Fruit fly (Drosophila melanogaster): ENCODE results near the gene CTCF.

CTCF gene

DNA sequence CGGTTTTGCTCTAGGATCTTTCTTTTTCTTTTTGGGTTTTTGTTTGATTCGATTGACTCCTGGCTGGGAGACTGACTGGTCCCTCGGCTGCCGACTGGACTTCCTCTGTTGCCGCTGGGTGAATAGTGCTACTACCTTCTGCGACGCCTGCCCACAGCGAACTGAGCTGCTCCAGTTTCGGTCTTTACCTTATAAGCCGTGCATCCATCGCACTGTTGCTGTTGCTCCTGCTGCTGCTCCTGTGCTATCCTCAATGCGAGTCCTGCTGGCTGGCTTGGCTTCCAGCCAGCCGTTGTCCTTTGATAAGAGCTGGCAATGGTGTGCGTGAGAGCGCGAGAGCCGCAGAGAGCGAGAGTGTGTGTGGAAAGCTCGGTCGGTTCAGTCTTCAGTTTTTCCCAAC is 43.8 kb downstream of the CTCF start, which contains the start of gene unc-13-4A (continued):
- TF ChIP-seq grau (tag; optimal IDR thresholded peaks at IDR 0.05) (no peak), Hr39 (optimal IDR thresholded peaks at IDR 0.05) (no peak), ash1 (GFP tag; optimal IDR thresholded peaks at IDR 0.05) (no peak), prd (optimal IDR thresholded peaks at IDR 0.05) (no peak), prd (GFP tag; IDR thresholded peaks at IDR 0.05) (no peak), Dref (GFP tag; IDR thresholded peaks at IDR 0.05) (no peak), Sry-δ (GFP tag; optimal IDR thresholded peaks at IDR 0.05) (no peak), otp (GFP tag; IDR thresholded peaks at IDR 0.05) (0 out of 3 replicates have a peak, but pooled peaks have one; percentile 21), CG32772 (GFP tag; IDR thresholded peaks at IDR 0.05) (no peak), CG12659 (GFP tag; optimal IDR thresholded peaks at IDR 0.05) (no peak), scrt (GFP tag; optimal IDR thresholded peaks at IDR 0.05) (peak; percentile 71), Neu2 (GFP tag; optimal IDR thresholded peaks at IDR 0.05; ENCODE audit: borderline replicate concordance) (no peak), yki (optimal IDR thresholded peaks at IDR 0.05) (no peak), Dek (tag; optimal IDR thresholded peaks at IDR 0.05) (no peak), Deaf1 (tag; optimal IDR thresholded peaks at IDR 0.05) (peak; percentile 10), Myb (GFP tag; optimal IDR thresholded peaks at IDR 0.05) (no peak)
